Fruit fly (Drosophila melanogaster): ENCODE results near the gene PolE1.

PolE1 gene

dm6 chr3R:23403628-23404027 is 55.7 kb downstream of the PolE1 start, which contains the start of gene CG17380:
Gene CG17380 (minus strand): TSS chr3R:23403728.
- no peak for TF ChIP-seq Sin3A (optimal IDR thresholded peaks at IDR 0.05)
- TF ChIP-seq Myc (optimal IDR thresholded peaks at IDR 0.05), result no peak
- TF ChIP-seq insv (optimal IDR thresholded peaks at IDR 0.05), result no peak
- TF ChIP-seq psq (optimal IDR thresholded peaks at IDR 0.05), result no peak
- no peak for TF ChIP-seq h (optimal IDR thresholded peaks at IDR 0.05)
